Fruit fly (Drosophila melanogaster) whole organism, embryonic: ENCODE data around the gene CG14854.
A peak's percentile ranks its signal among the peaks of the same experiment; 100 is the strongest.

Source experiments
- Ada2b ChIP-seq: fragments of 200-800 bp; sonication (Bioruptor generic); IDR thresholded peaks from 2 replicates; pipeline ENCODE4 v1.3.6; 2022; ENCODE audit warnings: missing biosample characterization, missing genetic modification characterization
- Atf-2 ChIP-seq: fragments of 200-800 bp; sonication (Bioruptor generic); optimal IDR thresholded peaks from 2 replicates; lab custom pipeline; 2016; ENCODE audit warnings: missing biosample characterization, missing genetic modification characterization
- B-H2 ChIP-seq: fragments of 200-800 bp; sonication (Bioruptor generic); optimal IDR thresholded peaks from 2 replicates; lab custom pipeline; 2018; ENCODE audit warnings: missing biosample characterization, mild to moderate bottlenecking, missing genetic modification characterization
- CG10979 ChIP-seq: fragments of 200-800 bp; sonication (Bioruptor generic); optimal IDR thresholded peaks from 2 replicates; lab custom pipeline; 2018; ENCODE audit warnings: missing biosample characterization, mild to moderate bottlenecking, missing genetic modification characterization, moderate library complexity
- CG12659 ChIP-seq: fragments of 200-800 bp; sonication (Bioruptor generic); optimal IDR thresholded peaks from 3 replicates; lab custom pipeline; 2017; ENCODE audit warnings: mild to moderate bottlenecking, missing biosample characterization, missing genetic modification reagents, missing genetic modification characterization
- CG13624 ChIP-seq: fragments of 200-800 bp; sonication (Bioruptor generic); optimal IDR thresholded peaks from 2 replicates; lab custom pipeline; 2016; ENCODE audit warnings: missing biosample characterization, missing genetic modification characterization
- CG1603 ChIP-seq: fragments of 200-800 bp; sonication (Bioruptor generic); optimal IDR thresholded peaks from 2 replicates; lab custom pipeline; 2019; ENCODE audit warnings: missing biosample characterization, mild to moderate bottlenecking, missing genetic modification characterization, moderate library complexity
- CG1647 ChIP-seq: fragments of 200-800 bp; sonication (Bioruptor generic); optimal IDR thresholded peaks from 3 replicates; lab custom pipeline; 2016; ENCODE audit warnings: missing biosample characterization, missing genetic modification characterization
- CG16863 ChIP-seq: fragments of 200-800 bp; sonication (Bioruptor generic); optimal IDR thresholded peaks from 3 replicates; lab custom pipeline; 2016; ENCODE audit warnings: missing biosample characterization, missing genetic modification characterization
- CG2199 ChIP-seq: fragments of 200-800 bp; sonication (Bioruptor generic); IDR thresholded peaks from 3 replicates; pipeline ENCODE4 v1.3.6; 2022; ENCODE audit warnings: missing biosample characterization, missing genetic modification characterization
- CG3065 ChIP-seq: fragments of 200-800 bp; sonication (Bioruptor generic); optimal IDR thresholded peaks from 2 replicates; lab custom pipeline; 2016; ENCODE audit warnings: missing biosample characterization, missing genetic modification characterization
- CG31388 ChIP-seq: fragments of 200-800 bp; sonication (Bioruptor generic); optimal IDR thresholded peaks from 2 replicates; lab custom pipeline; 2016; ENCODE audit warnings: missing biosample characterization, missing genetic modification characterization
- CG4328 ChIP-seq: fragments of 200-800 bp; sonication (Bioruptor generic); optimal IDR thresholded peaks from 3 replicates; lab custom pipeline; 2017; ENCODE audit warnings: missing biosample characterization, missing genetic modification reagents, missing genetic modification characterization
- CG4360 ChIP-seq: fragments of 200-800 bp; sonication (Bioruptor generic); IDR thresholded peaks from 2 replicates; pipeline ENCODE4 v1.3.6; 2022; ENCODE audit warnings: missing biosample characterization, missing genetic modification characterization
- CG5245 ChIP-seq: fragments of 200-800 bp; sonication (Bioruptor generic); optimal IDR thresholded peaks from 3 replicates; lab custom pipeline; 2016; ENCODE audit warnings: missing biosample characterization, missing genetic modification characterization
- CG7372 ChIP-seq: fragments of 200-800 bp; sonication (Bioruptor generic); IDR thresholded peaks from 2 replicates; pipeline ENCODE4 v1.3.6; 2022; ENCODE audit warnings: missing biosample characterization, missing genetic modification characterization
- CG7928 ChIP-seq: fragments of 200-800 bp; sonication (Bioruptor generic); optimal IDR thresholded peaks from 2 replicates; lab custom pipeline; 2017; ENCODE audit warnings: missing biosample characterization, mild to moderate bottlenecking, missing genetic modification characterization
- CG8281 ChIP-seq: fragments of 200-800 bp; sonication (Bioruptor generic); optimal IDR thresholded peaks from 2 replicates; lab custom pipeline; 2018; ENCODE audit warnings: missing biosample characterization, mild to moderate bottlenecking, missing genetic modification characterization, moderate library complexity
- Dad ChIP-seq: fragments of 200-800 bp; sonication (Bioruptor generic); optimal IDR thresholded peaks from 3 replicates; lab custom pipeline; 2016; ENCODE audit warnings: missing biosample characterization, missing genetic modification characterization
- Dll ChIP-seq: fragments of 200-800 bp; sonication (Bioruptor generic); IDR thresholded peaks from 4 replicates; pipeline ENCODE4 v1.3.6; 2022; ENCODE audit warnings: missing biosample characterization, missing genetic modification characterization; ENCODE audit not compliant: partially characterized antibody
- GATAe ChIP-seq: fragments of 200-800 bp; sonication (Bioruptor generic); conservative IDR thresholded peaks from 2 replicates; pipeline ENCODE4 v1.3.6; 2022; ENCODE audit warnings: missing biosample characterization, missing genetic modification characterization
- HLH54F ChIP-seq: fragments of 200-800 bp; sonication (Bioruptor generic); optimal IDR thresholded peaks from 3 replicates; lab custom pipeline; 2016; ENCODE audit warnings: missing biosample characterization, missing genetic modification characterization
- Hmr ChIP-seq: fragments of 200-800 bp; sonication (Bioruptor generic); optimal IDR thresholded peaks from 3 replicates; lab custom pipeline; 2017; ENCODE audit warnings: mild to moderate bottlenecking, missing biosample characterization, missing genetic modification reagents, missing genetic modification characterization
- Hr39 ChIP-seq: fragments of >200 bp; optimal IDR thresholded peaks from 2 replicates; lab custom pipeline; 2017
- Mad ChIP-seq: fragments of 200-800 bp; sonication (Bioruptor generic); optimal IDR thresholded peaks from 2 replicates; lab custom pipeline; 2016; ENCODE audit warnings: missing biosample characterization, missing genetic modification characterization
- NFAT ChIP-seq: fragments of 200-800 bp; sonication (Bioruptor generic); IDR thresholded peaks from 2 replicates; pipeline ENCODE4 v1.3.6; 2022; ENCODE audit warnings: missing biosample characterization, missing genetic modification characterization
- NK7.1 ChIP-seq: fragments of 200-800 bp; sonication (Bioruptor generic); optimal IDR thresholded peaks from 3 replicates; lab custom pipeline; 2016; ENCODE audit warnings: missing biosample characterization, missing genetic modification characterization
- Nf-YB ChIP-seq: fragments of 200-800 bp; sonication (Bioruptor generic); optimal IDR thresholded peaks from 3 replicates; lab custom pipeline; 2019; ENCODE audit warnings: missing biosample characterization, mild to moderate bottlenecking, missing genetic modification characterization, moderate library complexity
- Nf-YC ChIP-seq: fragments of 200-800 bp; optimal IDR thresholded peaks from 3 replicates; lab custom pipeline; 2019; ENCODE audit warnings: missing biosample characterization, mild to moderate bottlenecking, missing genetic modification characterization, moderate library complexity
- Ssrp ChIP-seq: fragments of 200-800 bp; sonication (Bioruptor generic); optimal IDR thresholded peaks from 2 replicates; lab custom pipeline; 2018; ENCODE audit warnings: missing biosample characterization, mild to moderate bottlenecking, missing genetic modification characterization, moderate library complexity
- TFAM ChIP-seq: fragments of 200-800 bp; sonication (Bioruptor generic); optimal IDR thresholded peaks from 2 replicates; lab custom pipeline; 2017; ENCODE audit warnings: missing biosample characterization, missing genetic modification characterization, inconsistent platforms
- chinmo ChIP-seq: fragments of 200-800 bp; sonication (Bioruptor generic); IDR thresholded peaks from 4 replicates; pipeline ENCODE4 v1.3.6; 2022; ENCODE audit warnings: missing biosample characterization, missing genetic modification characterization; ENCODE audit not compliant: partially characterized antibody
- corto ChIP-seq: fragments of 200-800 bp; sonication (Bioruptor generic); optimal IDR thresholded peaks from 2 replicates; lab custom pipeline; 2016; ENCODE audit warnings: missing biosample characterization, mild to moderate bottlenecking, missing genetic modification characterization, moderate library complexity
- cwo ChIP-seq: fragments of 200-800 bp; sonication (Bioruptor generic); optimal IDR thresholded peaks from 3 replicates; lab custom pipeline; 2017; ENCODE audit warnings: missing biosample characterization, missing genetic modification characterization, mild to moderate bottlenecking, moderate library complexity, missing genetic modification reagents
- fd64A ChIP-seq: fragments of 200-800 bp; sonication (Bioruptor generic); optimal IDR thresholded peaks from 3 replicates; lab custom pipeline; 2018; ENCODE audit warnings: missing biosample characterization, mild to moderate bottlenecking, missing genetic modification characterization
- hb ChIP-seq: fragments of 200-800 bp; sonication (Bioruptor generic); IDR thresholded peaks from 3 replicates; pipeline ENCODE4 v1.3.6; 2022; ENCODE audit warnings: missing biosample characterization, missing genetic modification characterization; ENCODE audit not compliant: partially characterized antibody
- her ChIP-seq: fragments of 200-800 bp; sonication (Bioruptor generic); optimal IDR thresholded peaks from 2 replicates; lab custom pipeline; 2016; ENCODE audit warnings: missing biosample characterization, missing genetic modification characterization
- lab ChIP-seq: fragments of 200-800 bp; sonication (Bioruptor generic); optimal IDR thresholded peaks from 3 replicates; lab custom pipeline; 2017; ENCODE audit warnings: missing biosample characterization, missing genetic modification characterization, mild to moderate bottlenecking, moderate library complexity, missing genetic modification reagents
- maf-S ChIP-seq: fragments of 200-800 bp; sonication (Bioruptor generic); optimal IDR thresholded peaks from 2 replicates; lab custom pipeline; 2016; ENCODE audit warnings: missing biosample characterization, missing genetic modification characterization
- otp ChIP-seq: fragments of 200-800 bp; sonication (Bioruptor generic); IDR thresholded peaks from 3 replicates; pipeline ENCODE4, ENCODE4 v1.3.6; 2022; ENCODE audit warnings: missing biosample characterization, missing genetic modification characterization
- pb ChIP-seq: fragments of 200-800 bp; sonication (Bioruptor generic); optimal IDR thresholded peaks from 3 replicates; lab custom pipeline; 2016; ENCODE audit warnings: missing biosample characterization, missing genetic modification characterization
- pum ChIP-seq: fragments of 200-800 bp; sonication (Bioruptor generic); optimal IDR thresholded peaks from 2 replicates; lab custom pipeline; 2016; ENCODE audit warnings: missing biosample characterization, missing genetic modification characterization
- row ChIP-seq: fragments of 200-800 bp; sonication (Bioruptor generic); IDR thresholded peaks from 3 replicates; pipeline ENCODE4 v1.3.6; 2022; ENCODE audit warnings: missing biosample characterization, missing genetic modification characterization
- slbo ChIP-seq: fragments of 200-800 bp; sonication (Bioruptor generic); IDR thresholded peaks from 2 replicates; pipeline ENCODE4 v1.3.6; 2022; ENCODE audit warnings: missing biosample characterization, missing genetic modification characterization
- sna ChIP-seq: fragments of 200-800 bp; sonication (Bioruptor generic); IDR thresholded peaks from 2 replicates; pipeline ENCODE4 v1.3.6; 2022; ENCODE audit warnings: missing biosample characterization, missing genetic modification characterization; ENCODE audit not compliant: partially characterized antibody
- stwl ChIP-seq: fragments of 200-800 bp; sonication (Bioruptor generic); optimal IDR thresholded peaks from 3 replicates; lab custom pipeline; 2018; ENCODE audit warnings: missing biosample characterization, mild to moderate bottlenecking, missing genetic modification characterization, moderate library complexity
- trem ChIP-seq: fragments of 200-800 bp; optimal IDR thresholded peaks from 3 replicates; lab custom pipeline; 2019; ENCODE audit warnings: missing biosample characterization, mild to moderate bottlenecking, missing genetic modification characterization, moderate library complexity
- unc-4 ChIP-seq: fragments of 200-800 bp; sonication (Bioruptor generic); IDR thresholded peaks from 2 replicates; pipeline ENCODE4 v1.3.6; 2022; ENCODE audit warnings: missing biosample characterization, missing genetic modification characterization; ENCODE audit not compliant: partially characterized antibody
- zfh2 ChIP-seq: fragments of 200-800 bp; sonication (Bioruptor generic); optimal IDR thresholded peaks from 2 replicates; lab custom pipeline; 2016; ENCODE audit warnings: missing biosample characterization, missing genetic modification characterization

CG14854 gene

dm6 chr3R:14511123-14511908 lies 48.5 kb downstream of the CG14854 start, which contains the start of the genes HtrA2 and mRpL11 (continued):
- TF ChIP-seq Nf-YB (GFP tag; lab: Kevin White, UChicago) (no peak), trem (tag; lab: Kevin White, UChicago) (peak; percentile 58), B-H2 (GFP tag; lab: Kevin White, UChicago) (peak; percentile 71), CG10979 (tag; lab: Kevin White, UChicago) (peak; percentile 50), Ada2b (GFP tag; lab: Robert Waterston, UW) (no peak), Dad (GFP tag; lab: Kevin White, UChicago) (peak; percentile 47), CG7372 (peak; percentile 51; the same call in 1 of the 2 replicates), unc-4 (GFP tag; lab: Robert Waterston, UW) (0 out of 2 replicates have a peak, but pooled peaks have one; percentile 31), CG5245 (GFP tag; lab: Kevin White, UChicago) (no peak), maf-S (GFP tag; lab: Kevin White, UChicago) (peak; percentile 45), fd64A (GFP tag; lab: Kevin White, UChicago) (no peak), zfh2 (GFP tag; lab: Kevin White, UChicago) (peak; percentile 78), chinmo (no peak), Hmr (GFP tag; lab: Kevin White, UChicago) (peak; percentile 59), stwl (peak; percentile 81), Hr39 (lab: Kevin White, UChicago) (no peak), Ssrp (tag; lab: Kevin White, UChicago) (peak; percentile 54), sna (GFP tag; lab: Robert Waterston, UW) (no peak), hb (GFP tag; lab: Robert Waterston, UW) (no peak), CG7928 (GFP tag; lab: Kevin White, UChicago) (peak; percentile 72), GATAe (GFP tag; lab: Robert Waterston, UW) (no peak), pb (GFP tag; lab: Kevin White, UChicago) (peak; percentile 47), Dll (peak; percentile 56; the same call in 2 of the 4 replicates), her (GFP tag; lab: Kevin White, UChicago) (peak; percentile 51), Atf-2 (GFP tag; lab: Kevin White, UChicago) (peak; percentile 4), slbo (GFP tag; lab: Robert Waterston, UW) (peak; percentile 76), CG13624 (peak; percentile 72), CG8281 (tag; lab: Kevin White, UChicago) (peak; percentile 1), CG16863 (GFP tag; lab: Kevin White, UChicago) (peak; percentile 42), pum (peak; percentile 21), CG31388 (GFP tag; lab: Kevin White, UChicago) (no peak), Mad (GFP tag; lab: Kevin White, UChicago) (peak; percentile 69), row (peak; percentile 94), NFAT (GFP tag; lab: Robert Waterston, UW) (peak; percentile 66; the same call in 1 of the 2 replicates), Nf-YC (tag; lab: Kevin White, UChicago) (no peak), CG4328 (GFP tag; lab: Kevin White, UChicago) (peak; percentile 18), CG1647 (peak; percentile 55), CG3065 (GFP tag; lab: Kevin White, UChicago) (peak; percentile 38), lab (peak; percentile 63), CG1603 (tag; lab: Kevin White, UChicago) (peak; percentile 48), NK7.1 (GFP tag; lab: Kevin White, UChicago) (peak; percentile 34), cwo (GFP tag; lab: Kevin White, UChicago) (no peak), otp (GFP tag; lab: Robert Waterston, UW) (peak; percentile 63; the same call in 1 of the 3 replicates), corto (GFP tag; lab: Kevin White, UChicago) (no peak), HLH54F (peak; percentile 77), TFAM (GFP tag; lab: Kevin White, UChicago) (no peak), CG12659 (GFP tag; lab: Kevin White, UChicago) (peak; percentile 80), CG4360 (GFP tag; lab: Robert Waterston, UW) (no peak), CG2199 (GFP tag; lab: Robert Waterston, UW) (0 out of 3 replicates have a peak, but pooled peaks have one; percentile 32)
